Worm (Caenorhabditis elegans) whole organism, L4 larva: ENCODE measurements around the gene srh-75.

Experiments used
- nhr-11 ChIP-seq: fragments of 150-350 bp; optimal IDR thresholded peaks from 2 replicates; lab custom pipeline; 2014; ENCODE audit warnings: missing biosample characterization, missing genetic modification characterization
- nhr-77 ChIP-seq: fragments of 150-350 bp; optimal IDR thresholded peaks from 2 replicates; lab custom pipeline; 2014; ENCODE audit warnings: missing biosample characterization, missing genetic modification characterization

DNA sequence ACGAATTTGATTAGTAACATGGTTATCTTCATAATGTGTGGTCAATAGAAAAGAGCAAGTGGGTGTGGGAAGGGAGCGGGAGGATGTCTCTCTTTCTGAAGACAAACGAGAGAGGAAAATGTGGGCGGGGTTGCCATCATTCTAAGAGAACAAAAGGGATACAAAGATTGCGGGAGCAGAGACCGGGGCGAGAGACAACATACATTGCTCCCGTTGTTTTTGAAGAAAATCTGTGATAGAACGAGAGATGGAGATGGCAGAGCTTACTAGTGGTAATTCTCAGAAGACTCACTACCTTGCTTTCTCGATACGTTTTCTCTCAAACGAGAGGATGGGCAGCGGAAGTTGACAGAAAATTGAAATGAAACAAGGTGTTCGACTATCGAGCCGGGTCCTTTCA is 16.4 kb upstream of the srh-75 start:
- TF ChIP-seq nhr-11 (tag; lab: Kevin White, UChicago): no peak
- TF ChIP-seq nhr-77: no peak
